Worm (Caenorhabditis elegans): ENCODE results near the gene Y45G5AM.7.
A peak's percentile ranks its signal among the peaks of the same experiment; 100 is the strongest.

The Y45G5AM.7 gene

ce11 chrV:4175624-4176023 is 5.6 kb upstream of the Y45G5AM.7 start, which contains the start of the genes coh-4 and pid-5 (continued):
- no peak for TF ChIP-seq nhr-102 (tag; optimal IDR thresholded peaks at IDR 0.05)
- no peak for TF ChIP-seq ceh-44 (GFP tag; IDR thresholded peaks at IDR 0.05)
- no peak for TF ChIP-seq skn-1 (tag; optimal IDR thresholded peaks at IDR 0.05)
- TF ChIP-seq ceh-28 (tag; optimal IDR thresholded peaks at IDR 0.05) = no peak
- TF ChIP-seq aha-1 (tag) = no peak
- TF ChIP-seq madf-9 (GFP tag; conservative IDR thresholded peaks at IDR 0.05) = no peak
- TF ChIP-seq lin-38 (GFP tag; IDR thresholded peaks at IDR 0.05) = peak; percentile 81
- TF ChIP-seq unc-39 (tag; optimal IDR thresholded peaks at IDR 0.05) = no peak
- peak; percentile 93 for TF ChIP-seq F49E8.2 (tag; optimal IDR thresholded peaks at IDR 0.05; ENCODE audit: borderline replicate concordance)

- TF ChIP-seq lin-38 (GFP tag; IDR thresholded peaks at IDR 0.05) = peak; percentile 83
- no peak for TF ChIP-seq nhr-25 (tag; optimal IDR thresholded peaks at IDR 0.05; ENCODE audit: borderline replicate concordance, insufficient read depth)
Measured at ce11 chrV:4169658-4170057, 380 bp downstream of the Y45G5AM.7 start.

- no peak for TF ChIP-seq aly-2 (tag; optimal IDR thresholded peaks at IDR 0.05)
- TF ChIP-seq lin-1 (GFP tag; IDR thresholded peaks at IDR 0.05) = no peak
- TF ChIP-seq egl-43 (GFP tag; IDR thresholded peaks at IDR 0.05) = no peak
- no peak for TF ChIP-seq duxl-1 (tag; optimal IDR thresholded peaks at IDR 0.05; ENCODE audit: poor library complexity)
- no peak for TF ChIP-seq dpl-1 (GFP tag; optimal IDR thresholded peaks at IDR 0.05)
- TF ChIP-seq ZK337.2 (GFP tag; IDR thresholded peaks at IDR 0.05) = no peak
- no peak for TF ChIP-seq pqm-1 (tag; optimal IDR thresholded peaks at IDR 0.05)
- TF ChIP-seq dmd-6 (GFP tag; IDR thresholded peaks at IDR 0.05) = no peak
Measured at ce11 chrV:4168045-4168444, 2.0 kb downstream of the Y45G5AM.7 start.

ce11 chrV:4164504-4164959 is 5.5 kb downstream of the Y45G5AM.7 start, which contains the start of gene Y45G5AM.3:
TSS of gene Y45G5AM.3 (plus strand) at chrV:4164554.
- TF ChIP-seq aly-2 (tag; optimal IDR thresholded peaks at IDR 0.05) (no peak), daf-8 (GFP tag; IDR thresholded peaks at IDR 0.05) (no peak), T26A8.4 (GFP tag; IDR thresholded peaks at IDR 0.05) (no peak), pha-4 (GFP tag; IDR thresholded peaks at IDR 0.05) (no peak), pha-4 (tag; optimal IDR thresholded peaks at IDR 0.05) (peak; percentile 8), dmd-9 (GFP tag; IDR thresholded peaks at IDR 0.05) (no peak), zip-2 (tag; optimal IDR thresholded peaks at IDR 0.05) (peak; percentile 96), hif-1 (tag; optimal IDR thresholded peaks at IDR 0.05) (peak in 1 of 2 experiments; percentile 21), gei-8 (GFP tag; optimal IDR thresholded peaks at IDR 0.05) (no peak), pqm-1 (tag; optimal IDR thresholded peaks at IDR 0.05) (peak; percentile 7), hlh-11 (tag; optimal IDR thresholded peaks at IDR 0.05) (no peak), F49E8.2 (tag; optimal IDR thresholded peaks at IDR 0.05; ENCODE audit: borderline replicate concordance) (no peak), saeg-2 (GFP tag; IDR thresholded peaks at IDR 0.05) (no peak), zfp-3 (GFP tag; conservative IDR thresholded peaks at IDR 0.05) (no peak), daf-16 (GFP tag; optimal IDR thresholded peaks at IDR 0.05) (no peak), daf-16 (tag; optimal IDR thresholded peaks at IDR 0.05) (peak; percentile 30)

ce11 chrV:4162922-4163321 is 7.1 kb downstream of the Y45G5AM.7 start, which contains the start of gene Y45G5AM.4:
TSS of gene Y45G5AM.4 (plus strand) at chrV:4163222.
- TF ChIP-seq arid-1 (GFP tag; conservative IDR thresholded peaks at IDR 0.05) (no peak), nhr-10 (tag; optimal IDR thresholded peaks at IDR 0.05) (no peak), zfp-3 (GFP tag; conservative IDR thresholded peaks at IDR 0.05) (no peak), ceh-20 (GFP tag; IDR thresholded peaks at IDR 0.05) (no peak), Y105C5A.15 (GFP tag; IDR thresholded peaks at IDR 0.05) (no peak), skn-1 (tag; optimal IDR thresholded peaks at IDR 0.05) (no peak), hif-1 (tag; optimal IDR thresholded peaks at IDR 0.05) (no peak)
